Fruit fly (Drosophila melanogaster) Kc167 (cell line): ENCODE data around the gene CG5466.

Source experiments
- Myc ChIP-seq: fragments of >200 bp; optimal IDR thresholded peaks from 2 replicates; lab custom pipeline; 2017; ENCODE audit warnings: missing external identifiers
- Sin3A ChIP-seq: fragments of >200 bp; optimal IDR thresholded peaks from 2 replicates; lab custom pipeline; 2018; ENCODE audit warnings: missing external identifiers
- h ChIP-seq: fragments of >200 bp; optimal IDR thresholded peaks from 3 replicates; lab custom pipeline; 2018; ENCODE audit warnings: missing external identifiers
- insv ChIP-seq: fragments of >200 bp; optimal IDR thresholded peaks from 3 replicates; lab custom pipeline; 2018; ENCODE audit warnings: missing external identifiers
- psq ChIP-seq: fragments of >200 bp; optimal IDR thresholded peaks from 2 replicates; lab custom pipeline; 2017; ENCODE audit warnings: missing external identifiers
- ttk ChIP-seq: sonication (Bioruptor generic); optimal IDR thresholded peaks from 2 replicates; lab custom pipeline; 2017; ENCODE audit warnings: missing external identifiers

The CG5466 gene

dm6 chr3R:20656649-20657048 lies 39.0 kb downstream of the CG5466 start:
- no peak for TF ChIP-seq psq (lab: Kevin White, UChicago)
- TF ChIP-seq insv (lab: Kevin White, UChicago) = no peak

- TF ChIP-seq Myc (no peak), psq (lab: Kevin White, UChicago) (no peak), Sin3A (no peak), insv (lab: Kevin White, UChicago) (no peak), h (lab: Kevin White, UChicago) (no peak), ttk (lab: Kevin White, UChicago) (no peak)
Observed at dm6 chr3R:20659804-20660203, 42.1 kb downstream of the CG5466 start, which contains the start of gene Nep4. Gene Nep4 (minus strand): TSS chr3R:20659904.

- no peak for TF ChIP-seq Myc
- no peak for TF ChIP-seq psq (lab: Kevin White, UChicago)
- TF ChIP-seq Sin3A = no peak
- TF ChIP-seq ttk (lab: Kevin White, UChicago) = no peak
- no peak for TF ChIP-seq insv (lab: Kevin White, UChicago)
- no peak for TF ChIP-seq h (lab: Kevin White, UChicago)
Observed at dm6 chr3R:20669040-20669621, 51.4 kb downstream of the CG5466 start, which contains the start of gene Cpr92F. Gene Cpr92F (plus strand): TSS chr3R:20669571.
